Fruit fly (Drosophila melanogaster): Measurements from ENCODE around the gene CG3156.
A peak's percentile ranks its signal among the peaks of the same experiment; 100 is the strongest.

The CG3156 gene

DNA sequence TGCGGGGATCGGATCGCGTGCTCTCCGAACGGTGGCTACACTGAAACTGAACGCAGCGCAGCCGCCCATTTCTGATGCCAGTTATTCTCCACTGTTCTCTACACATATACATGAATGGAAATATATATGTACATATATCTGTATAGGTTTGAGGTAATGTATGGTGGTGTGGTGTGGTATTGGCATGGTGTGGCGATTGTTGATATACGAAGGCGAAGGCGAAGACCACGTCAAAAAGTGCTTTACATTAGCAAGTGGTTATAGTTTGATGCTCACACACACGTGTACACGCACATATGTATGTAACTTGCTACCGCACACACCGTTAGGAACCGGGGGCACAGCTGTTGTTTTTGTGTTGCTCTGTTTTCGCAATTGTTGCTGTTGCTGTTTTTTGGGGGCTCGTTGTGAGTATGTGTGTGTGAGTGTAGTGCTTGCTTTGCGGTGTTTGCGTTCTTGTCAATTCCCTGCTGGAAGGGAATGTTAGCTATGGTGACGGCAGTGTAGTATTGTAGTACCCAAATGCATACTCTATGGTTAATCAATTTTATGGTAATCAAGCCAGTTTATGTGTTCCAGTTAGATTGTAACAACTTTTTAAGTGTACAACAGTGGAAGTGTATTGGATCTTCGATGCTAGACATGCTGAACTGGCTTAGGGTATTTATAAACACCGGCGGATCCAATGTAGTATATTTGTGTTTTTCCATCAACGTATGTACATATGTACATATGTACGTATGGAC lies 5.9 kb downstream of the CG3156 start, which contains the start of gene CG17896:
Gene CG17896 (minus strand): TSS at position 51 of the 746 bp plus-strand sequence.
- TF ChIP-seq Rfx (GFP tag; IDR thresholded peaks at IDR 0.05) = peak; percentile 100
- no peak for TF ChIP-seq CG18011 (GFP tag; optimal IDR thresholded peaks at IDR 0.05)
- TF ChIP-seq CG2875 (GFP tag; optimal IDR thresholded peaks at IDR 0.05) = peak; percentile 91
- TF ChIP-seq CG2199 (GFP tag; IDR thresholded peaks at IDR 0.05) = peak; percentile 86; the same call in 2 of the 3 replicates
- TF ChIP-seq CG9727 (GFP tag; optimal IDR thresholded peaks at IDR 0.05) = peak; percentile 96
- TF ChIP-seq H15 (GFP tag; IDR thresholded peaks at IDR 0.05) = peak; percentile 97
- TF ChIP-seq dpn (GFP tag; optimal IDR thresholded peaks at IDR 0.05) = peak; percentile 99
- 0 out of 4 replicates have a peak, but pooled peaks have one; percentile 62 for TF ChIP-seq chinmo (GFP tag; IDR thresholded peaks at IDR 0.05; ENCODE audit: partially characterized antibody)
- peak; percentile 98 for TF ChIP-seq pb (GFP tag; optimal IDR thresholded peaks at IDR 0.05)
- peak; percentile 93 for TF ChIP-seq CkIIα-i1 (GFP tag; IDR thresholded peaks at IDR 0.05)
- TF ChIP-seq Dek (tag; optimal IDR thresholded peaks at IDR 0.05) = peak; percentile 99
- TF ChIP-seq HmgD (GFP tag; optimal IDR thresholded peaks at IDR 0.05) = peak; percentile 98
- peak; percentile 97 for TF ChIP-seq C15 (GFP tag; IDR thresholded peaks at IDR 0.05)
- peak; percentile 92 for TF ChIP-seq CG31441 (GFP tag; IDR thresholded peaks at IDR 0.05)
- peak; percentile 98 for TF ChIP-seq CG32772 (GFP tag; IDR thresholded peaks at IDR 0.05)
- peak; percentile 98 for TF ChIP-seq maf-S (GFP tag; optimal IDR thresholded peaks at IDR 0.05)
- peak; percentile 96 for TF ChIP-seq nau (GFP tag; optimal IDR thresholded peaks at IDR 0.05)
- peak; percentile 99 for TF ChIP-seq pho (GFP tag; optimal IDR thresholded peaks at IDR 0.05)
- TF ChIP-seq Nf-YB (GFP tag; optimal IDR thresholded peaks at IDR 0.05) = peak; percentile 80
- peak; percentile 75 for TF ChIP-seq Sry-δ (GFP tag; optimal IDR thresholded peaks at IDR 0.05)
- peak; percentile 99 for TF ChIP-seq gro (GFP tag; optimal IDR thresholded peaks at IDR 0.05)
- peak; percentile 93 for TF ChIP-seq Ets97D (GFP tag; optimal IDR thresholded peaks at IDR 0.05)
- TF ChIP-seq CG10267 (tag; optimal IDR thresholded peaks at IDR 0.05) = peak; percentile 87
- peak; percentile 99 for TF ChIP-seq Aef1 (GFP tag; IDR thresholded peaks at IDR 0.05)
- no peak for TF ChIP-seq HLH4C (GFP tag; IDR thresholded peaks at IDR 0.05; ENCODE audit: partially characterized antibody)
- TF ChIP-seq CG7372 (GFP tag; IDR thresholded peaks at IDR 0.05) = peak; percentile 98
- peak; percentile 99 for TF ChIP-seq CG7786 (GFP tag; optimal IDR thresholded peaks at IDR 0.05)
- TF ChIP-seq CG7928 (GFP tag; optimal IDR thresholded peaks at IDR 0.05) = peak; percentile 83
- peak; percentile 97 for TF ChIP-seq eyg (GFP tag; optimal IDR thresholded peaks at IDR 0.05)
- TF ChIP-seq YL-1 (GFP tag; optimal IDR thresholded peaks at IDR 0.05) = peak; percentile 39
- TF ChIP-seq TFAM (GFP tag; optimal IDR thresholded peaks at IDR 0.05) = peak; percentile 76
- TF ChIP-seq ttk (GFP tag; IDR thresholded peaks at IDR 0.05) = peak; percentile 97
- TF ChIP-seq CG12104 (GFP tag; optimal IDR thresholded peaks at IDR 0.05) = peak; percentile 97
- TF ChIP-seq CG16779 (GFP tag; IDR thresholded peaks at IDR 0.05) = peak; percentile 99
- no peak for TF ChIP-seq bbx (GFP tag; IDR thresholded peaks at IDR 0.05; ENCODE audit: partially characterized antibody)
- peak; percentile 99 for TF ChIP-seq CG13624 (GFP tag; optimal IDR thresholded peaks at IDR 0.05)
- TF ChIP-seq Eip74EF (GFP tag; optimal IDR thresholded peaks at IDR 0.05) = peak in 1 of 2 experiments; percentile 87
- peak; percentile 90 for TF ChIP-seq wor (GFP tag; IDR thresholded peaks at IDR 0.05)
- TF ChIP-seq CG3163 (GFP tag; optimal IDR thresholded peaks at IDR 0.05) = peak; percentile 92
- peak; percentile 92 for TF ChIP-seq onecut (GFP tag; IDR thresholded peaks at IDR 0.05)
- peak; percentile 80 for TF ChIP-seq E2f2 (GFP tag; IDR thresholded peaks at IDR 0.05)
- peak; percentile 93 for TF ChIP-seq Neu2 (GFP tag; optimal IDR thresholded peaks at IDR 0.05; ENCODE audit: borderline replicate concordance)
- peak; percentile 99 for TF ChIP-seq Ada2b (GFP tag; IDR thresholded peaks at IDR 0.05)
- peak; percentile 94 for TF ChIP-seq Lim3 (GFP tag; IDR thresholded peaks at IDR 0.05)
- peak; percentile 89 for TF ChIP-seq cato (GFP tag; optimal IDR thresholded peaks at IDR 0.05; ENCODE audit: borderline replicate concordance)
- TF ChIP-seq Six4 (GFP tag; optimal IDR thresholded peaks at IDR 0.05) = peak; percentile 97
- peak; percentile 98 for TF ChIP-seq Abd-B (GFP tag; optimal IDR thresholded peaks at IDR 0.05)
- TF ChIP-seq CG17186 (GFP tag; optimal IDR thresholded peaks at IDR 0.05) = peak; percentile 75
- TF ChIP-seq GATAe (GFP tag; conservative IDR thresholded peaks at IDR 0.05) = peak; percentile 97

Measured in whole organism, embryonic.